Fruit fly (Drosophila melanogaster): ENCODE data around the gene Phs.

DNA sequence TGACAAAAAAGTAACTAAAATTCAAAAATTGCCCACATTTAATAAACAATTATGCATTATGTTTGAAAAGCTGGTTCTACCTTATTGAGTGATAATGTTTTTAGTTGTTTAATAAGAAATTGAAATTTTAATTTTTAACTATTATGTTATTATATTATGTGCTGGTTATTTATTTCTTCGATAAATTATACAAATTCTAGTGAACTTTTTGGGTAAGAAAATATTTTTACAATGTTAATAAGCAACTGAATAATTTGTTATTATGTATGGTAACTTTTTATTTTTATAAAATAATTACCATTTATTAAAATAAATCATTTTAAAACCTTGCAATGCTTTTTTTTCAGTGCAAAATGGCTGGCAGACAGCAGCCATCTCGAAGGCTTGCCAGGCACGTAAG lies 3.2 kb upstream of the Phs start:
- no peak for TF ChIP-seq CG34367 (tag; optimal IDR thresholded peaks at IDR 0.05)
- TF ChIP-seq rn (GFP tag; IDR thresholded peaks at IDR 0.05): no peak
- TF ChIP-seq D1 (tag; optimal IDR thresholded peaks at IDR 0.05): no peak
- TF ChIP-seq Pif1B (GFP tag; optimal IDR thresholded peaks at IDR 0.05): no peak

Data from whole organism, pupa.